Worm (Caenorhabditis elegans) whole organism, L1 larva: ENCODE results near the gene str-233.

Experiments used
- aha-1 ChIP-seq: fragments of 150-350 bp; optimal IDR thresholded peaks from 2 replicates; lab custom pipeline; 2014; ENCODE audit warnings: missing biosample characterization, missing genetic modification characterization
- aly-2 ChIP-seq: fragments of 150-350 bp; optimal IDR thresholded peaks from 2 replicates; lab custom pipeline; 2014; ENCODE audit warnings: missing biosample characterization, missing genetic modification characterization
- efl-1 ChIP-seq, 4 experiments: fragments of 150-350 bp; optimal IDR thresholded peaks in 3 of 4; peaks in 1 of 4; 1 replicate in 1 of 4; 2 replicates in 3 of 4; lab custom pipeline; 2014; ENCODE audit warnings: missing biosample characterization in 2 of 4, missing genetic modification characterization in 2 of 4, missing genetic modification reagents in 2 of 4
- elt-2 ChIP-seq: sonication (generic microtip); optimal IDR thresholded peaks from 2 replicates; lab custom pipeline; 2016; ENCODE audit warnings: missing genetic modification characterization, mild to moderate bottlenecking, inconsistent platforms, missing compliant biosample characterization, missing genetic modification reagents
- lin-39 ChIP-seq: fragments of 150-350 bp; optimal IDR thresholded peaks from 2 replicates; lab custom pipeline; 2014; ENCODE audit warnings: missing biosample characterization, missing genetic modification reagents, missing genetic modification characterization
- mep-1 ChIP-seq: fragments of 150-350 bp; optimal IDR thresholded peaks from 2 replicates; lab custom pipeline; 2014; ENCODE audit warnings: missing biosample characterization, missing genetic modification characterization
- nhr-28 ChIP-seq: fragments of 150-350 bp; optimal IDR thresholded peaks from 2 replicates; lab custom pipeline; 2014; ENCODE audit warnings: missing biosample characterization, missing genetic modification characterization
- nhr-76 ChIP-seq: sonication (generic microtip); optimal IDR thresholded peaks from 2 replicates; lab custom pipeline; 2017; ENCODE audit warnings: missing biosample characterization, missing genetic modification characterization
- nhr-77 ChIP-seq: fragments of 150-350 bp; optimal IDR thresholded peaks from 2 replicates; lab custom pipeline; 2014; ENCODE audit warnings: missing biosample characterization, missing genetic modification characterization
- pqm-1 ChIP-seq: sonication (generic microtip); optimal IDR thresholded peaks from 3 replicates; lab custom pipeline; 2017; ENCODE audit warnings: missing biosample characterization, missing genetic modification characterization
- rnt-1 ChIP-seq: sonication (generic microtip); optimal IDR thresholded peaks from 2 replicates; lab custom pipeline; 2016; ENCODE audit warnings: mild to moderate bottlenecking, missing genetic modification characterization, moderate library complexity, missing compliant biosample characterization
- zag-1 ChIP-seq: fragments of 150-350 bp; optimal IDR thresholded peaks from 2 replicates; lab custom pipeline; 2014; ENCODE audit warnings: missing biosample characterization, missing genetic modification characterization
- ztf-11 ChIP-seq, 2 experiments: sonication (generic microtip); optimal IDR thresholded peaks; 2 replicates each; lab custom pipeline; 2016 to 2017; ENCODE audit warnings: missing genetic modification characterization in 2 of 2, missing biosample characterization in 1 of 2, missing compliant biosample characterization in 1 of 2

- TF ChIP-seq mep-1 (tag; lab: Kevin White, UChicago) (no peak), nhr-77 (no peak), ztf-11 (tag; optimal IDR thresholded peaks at IDR 0.05; lab: Kevin White, UChicago) (no peak), aha-1 (tag; lab: Kevin White, UChicago) (no peak), zag-1 (no peak), lin-39 (no peak), elt-2 (tag; lab: Kevin White, UChicago) (no peak), pqm-1 (no peak), rnt-1 (no peak), efl-1 (optimal IDR thresholded peaks at IDR 0.05; lab: Kevin White, UChicago) (no peak), efl-1 (GFP tag; optimal IDR thresholded peaks at IDR 0.05 in 1 of 2; lab: Kevin White, UChicago) (no peak), aly-2 (tag; lab: Kevin White, UChicago) (no peak), nhr-76 (tag; lab: Kevin White, UChicago) (no peak), nhr-28 (tag; lab: Kevin White, UChicago) (no peak)
These were observed 15.5 kb upstream of the str-233 start for ce11 chrV:16024917-16025316.
